Fruit fly (Drosophila melanogaster) whole organism, embryonic: Measurements from ENCODE around the gene CG33107.

Experiments used
- Ada2b ChIP-seq: fragments of 200-800 bp; sonication (Bioruptor generic); IDR thresholded peaks from 2 replicates; pipeline ENCODE4 v1.3.6; 2022; ENCODE audit warnings: missing biosample characterization, missing genetic modification characterization
- B-H1 ChIP-seq: fragments of 200-800 bp; sonication (Bioruptor generic); IDR thresholded peaks from 3 replicates; pipeline ENCODE4 v1.3.6; 2022; ENCODE audit warnings: missing biosample characterization, missing genetic modification characterization
- CG10431 ChIP-seq: fragments of 200-800 bp; sonication (Bioruptor generic); optimal IDR thresholded peaks from 3 replicates; lab custom pipeline; 2018; ENCODE audit warnings: missing biosample characterization, mild to moderate bottlenecking, missing genetic modification characterization
- CG12104 ChIP-seq: fragments of 200-800 bp; sonication (Bioruptor generic); optimal IDR thresholded peaks from 3 replicates; lab custom pipeline; 2016; ENCODE audit warnings: missing biosample characterization, missing genetic modification characterization
- CG13123 ChIP-seq: fragments of 200-800 bp; sonication (Bioruptor generic); optimal IDR thresholded peaks from 2 replicates; lab custom pipeline; 2016; ENCODE audit warnings: missing biosample characterization, missing genetic modification characterization
- CG17186 ChIP-seq: fragments of 200-800 bp; sonication (Bioruptor generic); optimal IDR thresholded peaks from 3 replicates; lab custom pipeline; 2017; ENCODE audit warnings: missing biosample characterization, missing genetic modification reagents, missing genetic modification characterization
- CG17829 ChIP-seq: fragments of 200-800 bp; optimal IDR thresholded peaks from 2 replicates; lab custom pipeline; 2019; ENCODE audit warnings: missing biosample characterization, mild to moderate bottlenecking, missing genetic modification characterization, moderate library complexity
- CG2116 ChIP-seq: fragments of 200-800 bp; sonication (Bioruptor generic); optimal IDR thresholded peaks from 3 replicates; lab custom pipeline; 2018; ENCODE audit warnings: missing biosample characterization, mild to moderate bottlenecking, missing genetic modification characterization
- CG2129 ChIP-seq: fragments of 200-800 bp; sonication (Bioruptor generic); IDR thresholded peaks from 2 replicates; pipeline ENCODE4 v1.3.6; 2022; ENCODE audit warnings: missing biosample characterization, missing genetic modification characterization; ENCODE audit not compliant: partially characterized antibody
- CG34376 ChIP-seq: fragments of 200-800 bp; sonication (Bioruptor generic); optimal IDR thresholded peaks from 2 replicates; lab custom pipeline; 2018; ENCODE audit warnings: missing biosample characterization, mild to moderate bottlenecking, missing genetic modification characterization
- CG4854 ChIP-seq: fragments of 200-800 bp; sonication (Bioruptor generic); optimal IDR thresholded peaks from 2 replicates; lab custom pipeline; 2016; ENCODE audit warnings: missing biosample characterization, missing genetic modification characterization, inconsistent platforms
- CG6272 ChIP-seq: fragments of 200-800 bp; sonication (Bioruptor generic); IDR thresholded peaks from 2 replicates; pipeline ENCODE4 v1.3.6; 2022; ENCODE audit warnings: missing biosample characterization, missing genetic modification characterization
- CG7357 ChIP-seq: fragments of 200-800 bp; sonication (Bioruptor generic); IDR thresholded peaks from 3 replicates; pipeline ENCODE4 v1.3.6; 2022; ENCODE audit warnings: missing biosample characterization, missing genetic modification characterization
- CG8281 ChIP-seq: fragments of 200-800 bp; sonication (Bioruptor generic); optimal IDR thresholded peaks from 2 replicates; lab custom pipeline; 2018; ENCODE audit warnings: missing biosample characterization, mild to moderate bottlenecking, missing genetic modification characterization, moderate library complexity
- CG8290 ChIP-seq, 3 experiments: fragments of 200-800 bp; sonication (Bioruptor generic); optimal IDR thresholded peaks; 2 replicates each; lab custom pipeline; 2016 to 2019; ENCODE audit warnings: missing biosample characterization in 3 of 3, missing genetic modification characterization in 3 of 3, mild to moderate bottlenecking in 2 of 3, moderate library complexity in 1 of 3
- CG8359 ChIP-seq: fragments of 200-800 bp; sonication (Bioruptor generic); optimal IDR thresholded peaks from 2 replicates; lab custom pipeline; 2017; ENCODE audit warnings: missing biosample characterization, mild to moderate bottlenecking, missing genetic modification characterization, borderline replicate concordance
- CG9215 ChIP-seq: fragments of 200-800 bp; sonication (Bioruptor generic); IDR thresholded peaks from 2 replicates; pipeline ENCODE4 v1.3.6; 2022; ENCODE audit warnings: missing biosample characterization, missing genetic modification characterization
- Eip74EF ChIP-seq, 2 experiments: fragments of 200-800 bp in 1 of 2; fragments of >200 bp in 1 of 2; sonication (Bioruptor generic) in 1 of 2; optimal IDR thresholded peaks; 2 replicates each; lab custom pipeline; 2017 to 2019; ENCODE audit warnings: missing biosample characterization in 2 of 2, missing genetic modification characterization in 2 of 2, mild to moderate bottlenecking in 1 of 2, moderate library complexity in 1 of 2
- Fer2 ChIP-seq: fragments of 200-800 bp; sonication (Bioruptor generic); optimal IDR thresholded peaks from 2 replicates; lab custom pipeline; 2018; ENCODE audit warnings: missing biosample characterization, mild to moderate bottlenecking, missing genetic modification characterization, moderate library complexity
- H2.0 ChIP-seq: fragments of 200-800 bp; sonication (Bioruptor generic); IDR thresholded peaks from 2 replicates; pipeline ENCODE4 v1.3.6; 2022; ENCODE audit warnings: missing biosample characterization, missing genetic modification characterization
- Jarid2 ChIP-seq: fragments of 200-800 bp; sonication (Bioruptor generic); optimal IDR thresholded peaks from 3 replicates; lab custom pipeline; 2017; ENCODE audit warnings: mild to moderate bottlenecking, missing biosample characterization, missing genetic modification reagents, missing genetic modification characterization
- Neu2 ChIP-seq: fragments of 200-800 bp; sonication (Bioruptor generic); optimal IDR thresholded peaks from 3 replicates; lab custom pipeline; 2016; ENCODE audit warnings: missing biosample characterization, missing genetic modification characterization, borderline replicate concordance
- Nf-YA ChIP-seq: fragments of 200-800 bp; sonication (Bioruptor generic); IDR thresholded peaks from 2 replicates; pipeline ENCODE4 v1.3.6; 2022; ENCODE audit warnings: missing biosample characterization, missing genetic modification characterization
- Nf-YB ChIP-seq: fragments of 200-800 bp; sonication (Bioruptor generic); optimal IDR thresholded peaks from 3 replicates; lab custom pipeline; 2019; ENCODE audit warnings: missing biosample characterization, mild to moderate bottlenecking, missing genetic modification characterization, moderate library complexity
- Oli ChIP-seq: fragments of 200-800 bp; sonication (Bioruptor generic); optimal IDR thresholded peaks from 2 replicates; lab custom pipeline; 2018; ENCODE audit warnings: missing biosample characterization, mild to moderate bottlenecking, missing genetic modification characterization, moderate library complexity
- Pdp1 ChIP-seq, 2 experiments: fragments of 200-800 bp; sonication (Bioruptor generic); optimal IDR thresholded peaks; 3 replicates each; lab custom pipeline; 2016; ENCODE audit warnings: missing biosample characterization in 2 of 2, missing genetic modification characterization in 2 of 2, mild to moderate bottlenecking in 1 of 2, moderate library complexity in 1 of 2
- Ptx1 ChIP-seq: fragments of 200-800 bp; sonication (Bioruptor generic); IDR thresholded peaks from 2 replicates; pipeline ENCODE4 v1.3.6; 2022; ENCODE audit warnings: missing biosample characterization, missing genetic modification characterization
- Sry-δ ChIP-seq: fragments of 200-800 bp; sonication (Bioruptor generic); optimal IDR thresholded peaks from 2 replicates; lab custom pipeline; 2016; ENCODE audit warnings: missing biosample characterization, missing genetic modification characterization
- Xrp1 ChIP-seq: fragments of 200-800 bp; sonication (Bioruptor generic); IDR thresholded peaks from 2 replicates; pipeline ENCODE4 v1.3.6; 2022; ENCODE audit warnings: missing biosample characterization, missing genetic modification characterization
- bigmax ChIP-seq: fragments of 200-800 bp; sonication (Bioruptor generic); optimal IDR thresholded peaks from 2 replicates; lab custom pipeline; 2018; ENCODE audit warnings: missing biosample characterization, mild to moderate bottlenecking, missing genetic modification characterization
- croc ChIP-seq: fragments of 200-800 bp; sonication (Bioruptor generic); conservative IDR thresholded peaks from 3 replicates; pipeline ENCODE4 v1.3.6; 2022; ENCODE audit warnings: missing biosample characterization, missing genetic modification characterization
- crol ChIP-seq: fragments of 200-800 bp; sonication (Bioruptor generic); IDR thresholded peaks from 2 replicates; pipeline ENCODE4 v1.3.6; 2022; ENCODE audit warnings: missing biosample characterization, missing genetic modification characterization
- disco-r ChIP-seq: fragments of 200-800 bp; sonication (Bioruptor generic); optimal IDR thresholded peaks from 2 replicates; lab custom pipeline; 2016; ENCODE audit warnings: missing biosample characterization, missing genetic modification characterization
- dmrt11E ChIP-seq: fragments of 200-800 bp; sonication (Bioruptor generic); optimal IDR thresholded peaks from 3 replicates; lab custom pipeline; 2018; ENCODE audit warnings: missing biosample characterization, mild to moderate bottlenecking, missing genetic modification characterization, moderate library complexity
- fd64A ChIP-seq: fragments of 200-800 bp; sonication (Bioruptor generic); optimal IDR thresholded peaks from 3 replicates; lab custom pipeline; 2018; ENCODE audit warnings: missing biosample characterization, mild to moderate bottlenecking, missing genetic modification characterization
- gro ChIP-seq: fragments of 200-800 bp; sonication (Bioruptor generic); optimal IDR thresholded peaks from 2 replicates; lab custom pipeline; 2016; ENCODE audit warnings: missing biosample characterization, missing genetic modification characterization
- hb ChIP-seq: fragments of 200-800 bp; sonication (Bioruptor generic); IDR thresholded peaks from 3 replicates; pipeline ENCODE4 v1.3.6; 2022; ENCODE audit warnings: missing biosample characterization, missing genetic modification characterization; ENCODE audit not compliant: partially characterized antibody
- nom ChIP-seq: fragments of 200-800 bp; sonication (Bioruptor generic); optimal IDR thresholded peaks from 2 replicates; lab custom pipeline; 2017; ENCODE audit warnings: missing biosample characterization, missing genetic modification characterization, mild to moderate bottlenecking, moderate library complexity, missing genetic modification reagents
- odd ChIP-seq: fragments of 200-800 bp; sonication (Bioruptor generic); optimal IDR thresholded peaks from 2 replicates; lab custom pipeline; 2017; ENCODE audit warnings: missing biosample characterization, mild to moderate bottlenecking, missing genetic modification characterization
- otp ChIP-seq: fragments of 200-800 bp; sonication (Bioruptor generic); IDR thresholded peaks from 3 replicates; pipeline ENCODE4, ENCODE4 v1.3.6; 2022; ENCODE audit warnings: missing biosample characterization, missing genetic modification characterization
- pnt ChIP-seq: fragments of 200-800 bp; sonication (Bioruptor generic); optimal IDR thresholded peaks from 3 replicates; lab custom pipeline; 2016; ENCODE audit warnings: missing biosample characterization, missing genetic modification characterization
- prd ChIP-seq, 3 experiments: fragments of >200 bp in 2 of 3; fragments of 200-800 bp in 1 of 3; sonication (Bioruptor generic) in 1 of 3; optimal IDR thresholded peaks in 2 of 3; IDR thresholded peaks in 1 of 3; 2 replicates in 2 of 3; 3 replicates in 1 of 3; pipeline versions ENCODE4 v1.3.6 to Lab custom; 2017 to 2022; ENCODE audit warnings: missing biosample characterization in 1 of 3, missing genetic modification characterization in 1 of 3
- pros ChIP-seq: fragments of 200-800 bp; sonication (Bioruptor generic); optimal IDR thresholded peaks from 3 replicates; lab custom pipeline; 2019; ENCODE audit warnings: missing biosample characterization, mild to moderate bottlenecking, missing genetic modification characterization, moderate library complexity
- tap ChIP-seq: fragments of 200-800 bp; optimal IDR thresholded peaks from 3 replicates; lab custom pipeline; 2019; ENCODE audit warnings: missing biosample characterization, mild to moderate bottlenecking, missing genetic modification characterization, moderate library complexity
- tin ChIP-seq: fragments of 200-800 bp; sonication (Bioruptor generic); optimal IDR thresholded peaks from 3 replicates; lab custom pipeline; 2016; ENCODE audit warnings: missing biosample characterization, missing genetic modification characterization
- unpg ChIP-seq: fragments of 200-800 bp; sonication (Bioruptor generic); optimal IDR thresholded peaks from 3 replicates; lab custom pipeline; 2018; ENCODE audit warnings: missing biosample characterization, mild to moderate bottlenecking, missing genetic modification characterization, moderate library complexity
- vfl ChIP-seq: fragments of 200-800 bp; sonication (Bioruptor generic); optimal IDR thresholded peaks from 2 replicates; lab custom pipeline; 2016; ENCODE audit warnings: missing biosample characterization, missing genetic modification characterization
- wor ChIP-seq: fragments of 200-800 bp; sonication (Bioruptor generic); IDR thresholded peaks from 2 replicates; pipeline ENCODE4 v1.3.6; 2022; ENCODE audit warnings: missing biosample characterization, missing genetic modification characterization

CG33107 gene

dm6 chr3R:22590668-22591275 lies 6.3 kb upstream of the CG33107 start (continued):
- TF ChIP-seq CG8359 (GFP tag; lab: Kevin White, UChicago) (peak; percentile 63), Fer2 (no peak), CG34376 (GFP tag; lab: Kevin White, UChicago) (no peak), CG17829 (tag; lab: Kevin White, UChicago) (peak; percentile 75), Nf-YA (no peak), croc (peak; percentile 62), Oli (tag; lab: Kevin White, UChicago) (peak; percentile 82), CG9215 (GFP tag; lab: Robert Waterston, UW) (no peak), unpg (GFP tag; lab: Kevin White, UChicago) (peak; percentile 47), Xrp1 (peak; percentile 52), CG2116 (peak; percentile 39), CG17186 (GFP tag; lab: Kevin White, UChicago) (peak; percentile 52), tap (tag; lab: Kevin White, UChicago) (peak; percentile 46), Eip74EF (GFP tag; optimal IDR thresholded peaks at IDR 0.05; lab: Kevin White, UChicago) (peak in 1 of 2 experiments; percentile 66), CG4854 (GFP tag; lab: Kevin White, UChicago) (no peak), crol (GFP tag; lab: Robert Waterston, UW) (no peak; the same call in 1 of the 2 replicates), CG8281 (tag; lab: Kevin White, UChicago) (no peak), B-H1 (GFP tag; lab: Robert Waterston, UW) (no peak; the same call in 2 of the 3 replicates), Neu2 (GFP tag; lab: Kevin White, UChicago) (no peak), CG13123 (peak; percentile 18), CG12104 (GFP tag; lab: Kevin White, UChicago) (peak; percentile 61), gro (GFP tag; lab: Kevin White, UChicago) (no peak), H2.0 (GFP tag; lab: Robert Waterston, UW) (no peak), Pdp1 (GFP tag; optimal IDR thresholded peaks at IDR 0.05; lab: Kevin White, UChicago) (peak; percentile 1 to 38), Jarid2 (GFP tag; lab: Kevin White, UChicago) (no peak), bigmax (GFP tag; lab: Kevin White, UChicago) (no peak), dmrt11E (tag; lab: Kevin White, UChicago) (peak; percentile 85), Sry-δ (GFP tag; lab: Kevin White, UChicago) (no peak), CG8290 (GFP tag; optimal IDR thresholded peaks at IDR 0.05; lab: Kevin White, UChicago) (peak; percentile 52), CG8290 (tag; optimal IDR thresholded peaks at IDR 0.05; lab: Kevin White, UChicago) (peak in 1 of 2 experiments; percentile 21), pros (GFP tag; lab: Kevin White, UChicago) (no peak), vfl (GFP tag; lab: Kevin White, UChicago) (no peak), CG6272 (GFP tag; lab: Robert Waterston, UW) (no peak), otp (GFP tag; lab: Robert Waterston, UW) (0 out of 3 replicates have a peak, but pooled peaks have one; percentile 10), tin (GFP tag; lab: Kevin White, UChicago) (peak; percentile 47), hb (GFP tag; lab: Robert Waterston, UW) (no peak), nom (GFP tag; lab: Kevin White, UChicago) (no peak), CG2129 (no peak), Nf-YB (GFP tag; lab: Kevin White, UChicago) (peak; percentile 38), fd64A (GFP tag; lab: Kevin White, UChicago) (no peak), wor (peak; percentile 68), pnt (peak; percentile 32), Ada2b (GFP tag; lab: Robert Waterston, UW) (0 out of 2 replicates have a peak, but pooled peaks have one; percentile 13), odd (GFP tag; lab: Kevin White, UChicago) (peak; percentile 61), disco-r (no peak), CG10431 (GFP tag; lab: Kevin White, UChicago) (peak; percentile 14), prd (optimal IDR thresholded peaks at IDR 0.05; lab: Kevin White, UChicago) (no peak), prd (GFP tag; IDR thresholded peaks at IDR 0.05; lab: Robert Waterston, UW) (peak; percentile 31; the same call in 1 of the 3 replicates), Ptx1 (GFP tag; lab: Robert Waterston, UW) (no peak; the same call in 1 of the 2 replicates), CG7357 (no peak)
